Fruit fly (Drosophila melanogaster) whole organism, embryonic: Measurements from ENCODE around the gene wrm2.
A peak's percentile ranks its signal among the peaks of the same experiment; 100 is the strongest.

ENCODE experiments used
- B-H2 ChIP-seq: fragments of 200-800 bp; sonication (Bioruptor generic); optimal IDR thresholded peaks from 2 replicates; lab custom pipeline; 2018; ENCODE audit warnings: missing biosample characterization, mild to moderate bottlenecking, missing genetic modification characterization
- Bteb2 ChIP-seq: fragments of 200-800 bp; sonication (Bioruptor generic); optimal IDR thresholded peaks from 2 replicates; lab custom pipeline; 2016; ENCODE audit warnings: missing biosample characterization, missing genetic modification characterization
- CG10274 ChIP-seq: fragments of 200-800 bp; sonication (Bioruptor generic); optimal IDR thresholded peaks from 3 replicates; lab custom pipeline; 2017; ENCODE audit warnings: missing biosample characterization, mild to moderate bottlenecking, missing genetic modification characterization
- CG10321 ChIP-seq: fragments of 200-800 bp; sonication (Bioruptor generic); IDR thresholded peaks from 2 replicates; pipeline ENCODE4 v1.3.6; 2022; ENCODE audit warnings: missing biosample characterization, missing genetic modification characterization
- CG10366 ChIP-seq: fragments of 200-800 bp; sonication (Bioruptor generic); IDR thresholded peaks from 2 replicates; pipeline ENCODE4 v1.3.6; 2022; ENCODE audit warnings: missing biosample characterization, missing genetic modification characterization
- CG11398 ChIP-seq: fragments of 200-800 bp; sonication (Bioruptor generic); optimal IDR thresholded peaks from 2 replicates; lab custom pipeline; 2016; ENCODE audit warnings: missing biosample characterization, missing genetic modification characterization
- CG11504 ChIP-seq: fragments of 200-800 bp; sonication (Bioruptor generic); optimal IDR thresholded peaks from 3 replicates; lab custom pipeline; 2019; ENCODE audit warnings: missing biosample characterization, mild to moderate bottlenecking, missing genetic modification characterization, moderate library complexity
- CG12219 ChIP-seq: fragments of 200-800 bp; sonication (Bioruptor generic); optimal IDR thresholded peaks from 3 replicates; lab custom pipeline; 2018; ENCODE audit warnings: missing biosample characterization, mild to moderate bottlenecking, missing genetic modification characterization
- CG14860 ChIP-seq: fragments of 200-800 bp; sonication (Bioruptor generic); IDR thresholded peaks from 3 replicates; pipeline ENCODE4 v1.3.6; 2022; ENCODE audit warnings: missing biosample characterization, missing genetic modification characterization; ENCODE audit not compliant: partially characterized antibody
- CG15073 ChIP-seq: fragments of 200-800 bp; sonication (Bioruptor generic); optimal IDR thresholded peaks from 2 replicates; lab custom pipeline; 2016; ENCODE audit warnings: missing biosample characterization, missing genetic modification characterization
- CG15479 ChIP-seq: fragments of 200-800 bp; sonication (Bioruptor generic); optimal IDR thresholded peaks from 3 replicates; lab custom pipeline; 2019; ENCODE audit warnings: missing biosample characterization, mild to moderate bottlenecking, missing genetic modification characterization, moderate library complexity
- CG16863 ChIP-seq: fragments of 200-800 bp; sonication (Bioruptor generic); optimal IDR thresholded peaks from 3 replicates; lab custom pipeline; 2016; ENCODE audit warnings: missing biosample characterization, missing genetic modification characterization
- CG2875 ChIP-seq: fragments of 200-800 bp; sonication (Bioruptor generic); optimal IDR thresholded peaks from 2 replicates; lab custom pipeline; 2017; ENCODE audit warnings: missing biosample characterization, mild to moderate bottlenecking, missing genetic modification characterization, missing genetic modification reagents
- CG33557 ChIP-seq: fragments of 200-800 bp; sonication (Bioruptor generic); optimal IDR thresholded peaks from 2 replicates; lab custom pipeline; 2019; ENCODE audit warnings: missing biosample characterization, mild to moderate bottlenecking, missing genetic modification characterization, moderate library complexity
- CG8290 ChIP-seq, 3 experiments: fragments of 200-800 bp; sonication (Bioruptor generic); optimal IDR thresholded peaks; 2 replicates each; lab custom pipeline; 2016 to 2019; ENCODE audit warnings: missing biosample characterization in 3 of 3, missing genetic modification characterization in 3 of 3, mild to moderate bottlenecking in 2 of 3, moderate library complexity in 1 of 3
- CG8924 ChIP-seq: fragments of 200-800 bp; optimal IDR thresholded peaks from 3 replicates; lab custom pipeline; 2019; ENCODE audit warnings: missing biosample characterization, mild to moderate bottlenecking, missing genetic modification characterization, moderate library complexity
- CG9437 ChIP-seq: fragments of 200-800 bp; sonication (Bioruptor generic); optimal IDR thresholded peaks from 2 replicates; lab custom pipeline; 2018; ENCODE audit warnings: missing biosample characterization, mild to moderate bottlenecking, missing genetic modification characterization
- D19B ChIP-seq: fragments of 200-800 bp; sonication (Bioruptor generic); optimal IDR thresholded peaks from 2 replicates; lab custom pipeline; 2017; ENCODE audit warnings: missing biosample characterization, mild to moderate bottlenecking, missing genetic modification characterization
- Doc3 ChIP-seq: fragments of 200-800 bp; sonication (Bioruptor generic); IDR thresholded peaks from 3 replicates; pipeline ENCODE4 v1.3.6; 2022; ENCODE audit warnings: missing biosample characterization, missing genetic modification characterization; ENCODE audit not compliant: partially characterized antibody
- ERR ChIP-seq: fragments of 200-800 bp; sonication (Bioruptor generic); optimal IDR thresholded peaks from 2 replicates; lab custom pipeline; 2016; ENCODE audit warnings: missing biosample characterization, missing genetic modification characterization
- Fer3 ChIP-seq: fragments of 200-800 bp; sonication (Bioruptor generic); optimal IDR thresholded peaks from 2 replicates; lab custom pipeline; 2018; ENCODE audit warnings: missing biosample characterization, mild to moderate bottlenecking, missing genetic modification characterization, moderate library complexity
- H15 ChIP-seq: fragments of 200-800 bp; sonication (Bioruptor generic); IDR thresholded peaks from 3 replicates; pipeline ENCODE4 v1.3.6; 2022; ENCODE audit warnings: missing biosample characterization, missing genetic modification characterization
- HHEX ChIP-seq: fragments of 200-800 bp; sonication (Bioruptor generic); optimal IDR thresholded peaks from 3 replicates; lab custom pipeline; 2017; ENCODE audit warnings: missing biosample characterization, mild to moderate bottlenecking, missing genetic modification characterization, missing genetic modification reagents
- Jarid2 ChIP-seq: fragments of 200-800 bp; sonication (Bioruptor generic); optimal IDR thresholded peaks from 3 replicates; lab custom pipeline; 2017; ENCODE audit warnings: mild to moderate bottlenecking, missing biosample characterization, missing genetic modification reagents, missing genetic modification characterization
- NK7.1 ChIP-seq: fragments of 200-800 bp; sonication (Bioruptor generic); optimal IDR thresholded peaks from 3 replicates; lab custom pipeline; 2016; ENCODE audit warnings: missing biosample characterization, missing genetic modification characterization
- Six4 ChIP-seq: fragments of 200-800 bp; sonication (Bioruptor generic); optimal IDR thresholded peaks from 2 replicates; lab custom pipeline; 2016; ENCODE audit warnings: missing biosample characterization, missing genetic modification characterization
- Sox102F ChIP-seq: fragments of 200-800 bp; sonication (Bioruptor generic); optimal IDR thresholded peaks from 2 replicates; lab custom pipeline; 2018; ENCODE audit warnings: missing biosample characterization, mild to moderate bottlenecking, missing genetic modification characterization, moderate library complexity
- Sry-β ChIP-seq: fragments of 200-800 bp; sonication (Bioruptor generic); optimal IDR thresholded peaks from 2 replicates; lab custom pipeline; 2018; ENCODE audit warnings: missing biosample characterization, mild to moderate bottlenecking, missing genetic modification characterization, moderate library complexity
- cad ChIP-seq: fragments of >200 bp; optimal IDR thresholded peaks from 2 replicates; lab custom pipeline; 2017; ENCODE audit warnings: missing biosample characterization, missing genetic modification characterization
- chif ChIP-seq, 2 experiments: fragments of 200-800 bp; sonication (Bioruptor generic); optimal IDR thresholded peaks; 3 replicates each; lab custom pipeline; 2016; ENCODE audit warnings: missing biosample characterization in 2 of 2, missing genetic modification characterization in 2 of 2
- crp ChIP-seq, 2 experiments: fragments of 200-800 bp; sonication (Bioruptor generic); optimal IDR thresholded peaks; 2 replicates in 1 of 2; 3 replicates in 1 of 2; lab custom pipeline; 2017; ENCODE audit warnings: missing biosample characterization in 2 of 2, missing genetic modification characterization in 2 of 2, mild to moderate bottlenecking in 1 of 2, moderate library complexity in 1 of 2
- dpn ChIP-seq, 2 experiments: fragments of 200-800 bp; sonication (Bioruptor generic); optimal IDR thresholded peaks; 3 replicates each; lab custom pipeline; 2016; ENCODE audit warnings: missing biosample characterization in 2 of 2, missing genetic modification characterization in 2 of 2
- esg ChIP-seq: fragments of 200-800 bp; sonication (Bioruptor generic); conservative IDR thresholded peaks from 2 replicates; pipeline ENCODE4 v1.3.6; 2022; ENCODE audit warnings: missing biosample characterization, missing genetic modification characterization
- fd3F ChIP-seq: fragments of 200-800 bp; sonication (Bioruptor generic); optimal IDR thresholded peaks from 2 replicates; lab custom pipeline; 2018; ENCODE audit warnings: missing biosample characterization, mild to moderate bottlenecking, missing genetic modification characterization, moderate library complexity
- gro ChIP-seq: fragments of 200-800 bp; sonication (Bioruptor generic); optimal IDR thresholded peaks from 2 replicates; lab custom pipeline; 2016; ENCODE audit warnings: missing biosample characterization, missing genetic modification characterization
- gsb ChIP-seq: fragments of 200-800 bp; sonication (Bioruptor generic); IDR thresholded peaks from 2 replicates; pipeline ENCODE4 v1.3.6; 2022; ENCODE audit warnings: missing biosample characterization, missing genetic modification characterization
- hkb ChIP-seq, 2 experiments: fragments of 200-800 bp in 1 of 2; fragments of >200 bp in 1 of 2; sonication (Bioruptor generic) in 1 of 2; IDR thresholded peaks in 1 of 2; optimal IDR thresholded peaks in 1 of 2; 2 replicates each; pipeline versions ENCODE4 v1.3.6 to Lab custom; 2017 to 2022; ENCODE audit warnings: missing biosample characterization in 1 of 2, missing genetic modification characterization in 1 of 2
- ken ChIP-seq: fragments of 200-800 bp; sonication (Bioruptor generic); IDR thresholded peaks from 3 replicates; pipeline ENCODE4 v1.3.6; 2022; ENCODE audit warnings: missing biosample characterization, missing genetic modification characterization
- pfk ChIP-seq: fragments of 200-800 bp; sonication (Bioruptor generic); optimal IDR thresholded peaks from 2 replicates; lab custom pipeline; 2018; ENCODE audit warnings: missing biosample characterization, mild to moderate bottlenecking, missing genetic modification characterization, moderate library complexity
- pita ChIP-seq: fragments of 200-800 bp; sonication (Bioruptor generic); optimal IDR thresholded peaks from 2 replicates; lab custom pipeline; 2017; ENCODE audit warnings: missing biosample characterization, mild to moderate bottlenecking, missing genetic modification characterization
- scrt ChIP-seq: fragments of 200-800 bp; sonication (Bioruptor generic); optimal IDR thresholded peaks from 2 replicates; lab custom pipeline; 2018; ENCODE audit warnings: missing biosample characterization, mild to moderate bottlenecking, missing genetic modification characterization, moderate library complexity
- sim ChIP-seq: fragments of 200-800 bp; sonication (Bioruptor generic); IDR thresholded peaks from 2 replicates; pipeline ENCODE4 v1.3.6; 2022; ENCODE audit warnings: missing biosample characterization, missing genetic modification characterization
- so ChIP-seq: fragments of 200-800 bp; sonication (Bioruptor generic); IDR thresholded peaks from 3 replicates; pipeline ENCODE4 v1.3.6; 2022; ENCODE audit warnings: missing biosample characterization, missing genetic modification characterization
- sob ChIP-seq: fragments of 200-800 bp; sonication (Bioruptor generic); IDR thresholded peaks from 2 replicates; pipeline ENCODE4 v1.3.6; 2022; ENCODE audit warnings: missing biosample characterization, missing genetic modification characterization
- sr ChIP-seq: fragments of 200-800 bp; sonication (Bioruptor generic); IDR thresholded peaks from 3 replicates; pipeline ENCODE4 v1.3.6; 2022; ENCODE audit warnings: missing biosample characterization, missing genetic modification characterization
- sug ChIP-seq: fragments of 200-800 bp; optimal IDR thresholded peaks from 2 replicates; lab custom pipeline; 2019; ENCODE audit warnings: missing biosample characterization, mild to moderate bottlenecking, missing genetic modification characterization, moderate library complexity
- tap ChIP-seq: fragments of 200-800 bp; optimal IDR thresholded peaks from 3 replicates; lab custom pipeline; 2019; ENCODE audit warnings: missing biosample characterization, mild to moderate bottlenecking, missing genetic modification characterization, moderate library complexity
- tll ChIP-seq, 2 experiments: fragments of 200-800 bp in 1 of 2; fragments of >200 bp in 1 of 2; sonication (Bioruptor generic) in 1 of 2; optimal IDR thresholded peaks; 2 replicates each; lab custom pipeline; 2017 to 2019; ENCODE audit warnings: missing biosample characterization in 2 of 2, missing genetic modification characterization in 2 of 2, mild to moderate bottlenecking in 1 of 2, moderate library complexity in 1 of 2
- tx ChIP-seq: fragments of 200-800 bp; sonication (Bioruptor generic); optimal IDR thresholded peaks from 2 replicates; lab custom pipeline; 2016; ENCODE audit warnings: missing biosample characterization, missing genetic modification characterization
- z ChIP-seq: fragments of 200-800 bp; sonication (Bioruptor generic); IDR thresholded peaks from 3 replicates; pipeline ENCODE4 v1.3.6; 2022; ENCODE audit warnings: missing biosample characterization, missing genetic modification characterization

The wrm2 gene

DNA sequence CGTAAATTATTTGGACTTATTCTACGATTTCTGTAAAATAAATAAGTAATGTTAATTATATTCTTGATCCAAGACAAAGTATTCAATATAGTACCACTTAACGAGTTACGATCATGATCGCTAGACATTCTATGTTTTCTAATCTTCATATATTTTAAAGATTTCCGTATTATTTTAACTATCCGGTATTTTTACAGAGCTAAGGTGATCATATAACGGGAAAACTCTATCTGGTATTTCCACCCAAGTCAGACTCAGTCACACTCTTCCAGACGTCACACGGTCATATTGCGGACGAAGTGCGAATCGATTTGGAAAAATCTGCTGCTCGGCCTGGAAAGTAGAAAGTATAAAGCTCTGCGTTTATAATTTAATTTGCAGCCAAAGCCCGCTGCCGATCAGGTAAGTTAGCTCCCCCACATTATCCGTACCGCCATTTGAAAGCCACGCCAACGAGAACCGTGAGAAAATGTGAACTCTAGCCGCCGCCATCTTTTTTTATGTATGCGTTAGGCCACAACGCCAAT lies 4.3 kb upstream of the wrm2 start, which contains the start of the genes lark and eco (continued):
- TF ChIP-seq chif (GFP tag; optimal IDR thresholded peaks at IDR 0.05; lab: Kevin White, UChicago), result no peak
- TF ChIP-seq CG8924 (tag; lab: Kevin White, UChicago), result peak; percentile 4
- no peak for TF ChIP-seq scrt
- no peak for TF ChIP-seq CG10366 (GFP tag; lab: Robert Waterston, UW)
- no peak for TF ChIP-seq hkb (optimal IDR thresholded peaks at IDR 0.05; lab: Kevin White, UChicago)
- TF ChIP-seq hkb (GFP tag; IDR thresholded peaks at IDR 0.05; lab: Robert Waterston, UW), result no peak
- no peak for TF ChIP-seq CG2875 (GFP tag; lab: Kevin White, UChicago)
- TF ChIP-seq ken (GFP tag; lab: Robert Waterston, UW), result no peak
- TF ChIP-seq gro, result no peak
- no peak for TF ChIP-seq Jarid2 (GFP tag; lab: Kevin White, UChicago)
- no peak for TF ChIP-seq NK7.1 (GFP tag; lab: Kevin White, UChicago)
- TF ChIP-seq sim (GFP tag; lab: Robert Waterston, UW), result no peak
- no peak for TF ChIP-seq sob (GFP tag; lab: Robert Waterston, UW)
- TF ChIP-seq CG11398 (GFP tag; lab: Kevin White, UChicago), result no peak
- TF ChIP-seq CG9437 (GFP tag; lab: Kevin White, UChicago), result no peak
- TF ChIP-seq HHEX (GFP tag; lab: Kevin White, UChicago), result no peak
- TF ChIP-seq fd3F (GFP tag; lab: Kevin White, UChicago), result no peak
- TF ChIP-seq esg (GFP tag; lab: Robert Waterston, UW), result no peak
- no peak for TF ChIP-seq Six4 (GFP tag; lab: Kevin White, UChicago)
- no peak for TF ChIP-seq tll (GFP tag; optimal IDR thresholded peaks at IDR 0.05; lab: Kevin White, UChicago)
- TF ChIP-seq sug (tag; lab: Kevin White, UChicago), result no peak
- TF ChIP-seq CG10274 (GFP tag; lab: Kevin White, UChicago), result no peak
- TF ChIP-seq Doc3 (GFP tag; lab: Robert Waterston, UW), result no peak
- no peak for TF ChIP-seq CG16863 (GFP tag; lab: Kevin White, UChicago)
- no peak for TF ChIP-seq Bteb2 (GFP tag; lab: Kevin White, UChicago)
- TF ChIP-seq cad (GFP tag; lab: Kevin White, UChicago), result no peak
- TF ChIP-seq CG11504, result no peak
- TF ChIP-seq tx (GFP tag; lab: Kevin White, UChicago), result no peak
- no peak for TF ChIP-seq tap (tag; lab: Kevin White, UChicago)
- no peak for TF ChIP-seq H15
- no peak for TF ChIP-seq ERR
- TF ChIP-seq so, result no peak
- no peak for TF ChIP-seq CG8290 (GFP tag; optimal IDR thresholded peaks at IDR 0.05; lab: Kevin White, UChicago)
- no peak for TF ChIP-seq CG8290 (tag; optimal IDR thresholded peaks at IDR 0.05; lab: Kevin White, UChicago)
- no peak for TF ChIP-seq pfk (GFP tag; lab: Kevin White, UChicago)
- no peak for TF ChIP-seq CG14860
- TF ChIP-seq CG15479 (GFP tag; lab: Kevin White, UChicago), result no peak
- no peak for TF ChIP-seq pita (GFP tag; lab: Kevin White, UChicago)
- no peak for TF ChIP-seq z (GFP tag; lab: Robert Waterston, UW)
- no peak for TF ChIP-seq crp (GFP tag; optimal IDR thresholded peaks at IDR 0.05; lab: Kevin White, UChicago)
- peak; percentile 2 for TF ChIP-seq CG33557 (GFP tag; lab: Kevin White, UChicago)
- no peak for TF ChIP-seq Fer3
- no peak for TF ChIP-seq CG15073 (GFP tag; lab: Kevin White, UChicago)
- no peak for TF ChIP-seq gsb (GFP tag; lab: Robert Waterston, UW)
- no peak for TF ChIP-seq Sry-β (GFP tag; lab: Kevin White, UChicago)
- no peak for TF ChIP-seq CG12219 (GFP tag; lab: Kevin White, UChicago)
- TF ChIP-seq Sox102F (GFP tag; lab: Kevin White, UChicago), result no peak
- TF ChIP-seq B-H2 (GFP tag; lab: Kevin White, UChicago), result no peak
- no peak for TF ChIP-seq CG10321 (GFP tag; lab: Robert Waterston, UW)
- TF ChIP-seq dpn (GFP tag; optimal IDR thresholded peaks at IDR 0.05; lab: Kevin White, UChicago), result no peak
- no peak for TF ChIP-seq D19B (GFP tag; lab: Kevin White, UChicago)
- no peak for TF ChIP-seq sr (GFP tag; lab: Robert Waterston, UW)
